Worm (Caenorhabditis elegans) whole organism, L4 larva: ENCODE data around the gene F14F7.4.

Experiments
- F10B5.3 ChIP-seq: sonication (generic microtip); optimal IDR thresholded peaks from 2 replicates; lab custom pipeline; 2016; ENCODE audit warnings: mild to moderate bottlenecking, missing genetic modification characterization, missing compliant biosample characterization
- T26A8.4 ChIP-seq: fragments of 200-800 bp; sonication (Bioruptor generic); IDR thresholded peaks from 2 replicates; pipeline ENCODE4 v1.3.6; 2022; ENCODE audit warnings: missing genetic modification characterization, missing compliant biosample characterization
- aha-1 ChIP-seq: fragments of 150-350 bp; peaks from one replicate; lab custom pipeline; 2014; ENCODE audit warnings: missing biosample characterization, missing genetic modification characterization
- ama-1 ChIP-seq: fragments of 150-350 bp; optimal IDR thresholded peaks from 2 replicates; lab custom pipeline; 2014; ENCODE audit warnings: inconsistent platforms, mixed read lengths
- arid-1 ChIP-seq: fragments of 200-800 bp; sonication (Bioruptor generic); conservative IDR thresholded peaks from 2 replicates; pipeline ENCODE4 v1.3.6; 2022; ENCODE audit warnings: missing genetic modification reagents, missing genetic modification characterization, missing compliant biosample characterization
- ceh-28 ChIP-seq: fragments of 150-350 bp; optimal IDR thresholded peaks from 2 replicates; lab custom pipeline; 2014; ENCODE audit warnings: missing biosample characterization, missing genetic modification reagents, missing genetic modification characterization
- ceh-44 ChIP-seq: fragments of 200-800 bp; sonication (Bioruptor generic); IDR thresholded peaks from 2 replicates; pipeline ENCODE4 v1.3.6; 2022; ENCODE audit warnings: missing genetic modification reagents, missing genetic modification characterization, missing compliant biosample characterization
- ctbp-1 ChIP-seq: fragments of 200-800 bp; sonication (Bioruptor generic); IDR thresholded peaks from 2 replicates; pipeline ENCODE4 v1.3.6; 2022; ENCODE audit warnings: missing genetic modification reagents, missing genetic modification characterization, missing compliant biosample characterization
- daf-12 ChIP-seq: fragments of 150-350 bp; optimal IDR thresholded peaks from 2 replicates; lab custom pipeline; 2014; ENCODE audit warnings: missing biosample characterization, missing genetic modification reagents, missing genetic modification characterization
- daf-16 ChIP-seq, 3 experiments: sonication (generic microtip); optimal IDR thresholded peaks; 2 replicates each; lab custom pipeline; 2016 to 2017; ENCODE audit warnings: missing genetic modification characterization in 3 of 3, missing genetic modification reagents in 3 of 3, mild to moderate bottlenecking in 2 of 3, missing compliant biosample characterization in 2 of 3, missing biosample characterization in 1 of 3, moderate library complexity in 1 of 3
- daf-19 ChIP-seq: fragments of 200-800 bp; sonication (Bioruptor generic); conservative IDR thresholded peaks from 2 replicates; pipeline ENCODE4 v1.3.6; 2022; ENCODE audit warnings: missing genetic modification characterization, missing compliant biosample characterization
- dmd-6 ChIP-seq: fragments of 200-800 bp; sonication (Bioruptor generic); IDR thresholded peaks from 2 replicates; pipeline ENCODE4 v1.3.6; 2022; ENCODE audit warnings: missing genetic modification reagents, missing genetic modification characterization, missing compliant biosample characterization
- dmd-8 ChIP-seq: fragments of 200-800 bp; sonication (Bioruptor generic); IDR thresholded peaks from 2 replicates; pipeline ENCODE4 v1.3.6; 2022; ENCODE audit warnings: missing genetic modification characterization, missing compliant biosample characterization
- dpl-1 ChIP-seq: fragments of 150-350 bp; optimal IDR thresholded peaks from 2 replicates; lab custom pipeline; 2014; ENCODE audit warnings: missing biosample characterization, missing genetic modification reagents, missing genetic modification characterization
- duxl-1 ChIP-seq: sonication (generic microtip); optimal IDR thresholded peaks from 2 replicates; lab custom pipeline; 2016; ENCODE audit warnings: mild to moderate bottlenecking, missing genetic modification characterization, moderate library complexity, missing compliant biosample characterization; ENCODE audit not compliant: poor library complexity
- dve-1 ChIP-seq: sonication (generic microtip); optimal IDR thresholded peaks from 2 replicates; lab custom pipeline; 2017; ENCODE audit warnings: antibody characterized with exemption, mild to moderate bottlenecking, missing genetic modification characterization, missing compliant biosample characterization; ENCODE audit not compliant: insufficient read depth
- fos-1 ChIP-seq: fragments of 150-350 bp; optimal IDR thresholded peaks from 2 replicates; lab custom pipeline; 2014; ENCODE audit warnings: missing biosample characterization, missing genetic modification characterization
- hlh-11 ChIP-seq: fragments of 200-800 bp; sonication (Bioruptor generic); optimal IDR thresholded peaks from 2 replicates; lab custom pipeline; 2018; ENCODE audit warnings: mild to moderate bottlenecking, missing genetic modification characterization, missing compliant biosample characterization
- hlh-30 ChIP-seq: sonication (generic microtip); optimal IDR thresholded peaks from 2 replicates; lab custom pipeline; 2017; ENCODE audit warnings: antibody characterized with exemption, mild to moderate bottlenecking, missing genetic modification characterization, missing compliant biosample characterization; ENCODE audit not compliant: insufficient read depth
- hmg-1.1 ChIP-seq: fragments of 200-800 bp; sonication (Bioruptor generic); IDR thresholded peaks from 2 replicates; pipeline ENCODE4 v1.3.6; 2022; ENCODE audit warnings: missing genetic modification reagents, missing genetic modification characterization, missing compliant biosample characterization
- jun-1 ChIP-seq: fragments of 150-350 bp; optimal IDR thresholded peaks from 2 replicates; lab custom pipeline; 2014; ENCODE audit warnings: missing biosample characterization, missing genetic modification reagents, missing genetic modification characterization
- lin-13 ChIP-seq: fragments of 150-350 bp; optimal IDR thresholded peaks from 2 replicates; lab custom pipeline; 2014; ENCODE audit warnings: missing biosample characterization, missing genetic modification reagents, missing genetic modification characterization
- lin-29 ChIP-seq: fragments of 200-800 bp; sonication (Bioruptor generic); IDR thresholded peaks from 2 replicates; pipeline ENCODE4 v1.3.6; 2022; ENCODE audit warnings: missing genetic modification reagents, missing genetic modification characterization, missing compliant biosample characterization
- madf-5 ChIP-seq, 2 experiments: fragments of 200-800 bp; sonication (Bioruptor generic); IDR thresholded peaks; 2 replicates each; pipeline ENCODE4 v1.3.6; 2022; ENCODE audit warnings: missing compliant biosample characterization in 2 of 2, missing genetic modification characterization in 2 of 2
- mdt-29 ChIP-seq: fragments of 200-800 bp; sonication (Bioruptor generic); IDR thresholded peaks from 2 replicates; pipeline ENCODE4 v1.3.6; 2022; ENCODE audit warnings: missing genetic modification reagents, missing genetic modification characterization, missing compliant biosample characterization
- mep-1 ChIP-seq: fragments of 150-350 bp; sonication (generic microtip); optimal IDR thresholded peaks from 3 replicates; lab custom pipeline; 2014; ENCODE audit warnings: missing biosample characterization, missing genetic modification characterization
- mes-2 ChIP-seq: sonication (generic microtip); optimal IDR thresholded peaks from 2 replicates; lab custom pipeline; 2016; ENCODE audit warnings: missing genotype, mild to moderate bottlenecking, missing genetic modification characterization, missing compliant biosample characterization; ENCODE audit not compliant: poor library complexity, severe bottlenecking
- mxl-2 ChIP-seq: fragments of 200-800 bp; sonication (Bioruptor generic); conservative IDR thresholded peaks from 2 replicates; pipeline ENCODE4 v1.3.6; 2022; ENCODE audit warnings: missing genetic modification reagents, missing genetic modification characterization, missing compliant biosample characterization
- mxl-3 ChIP-seq: fragments of 200-800 bp; sonication (Bioruptor generic); optimal IDR thresholded peaks from 2 replicates; lab custom pipeline; 2018; ENCODE audit warnings: mild to moderate bottlenecking, missing genetic modification characterization, missing compliant biosample characterization
- nhr-10 ChIP-seq: fragments of 150-350 bp; optimal IDR thresholded peaks from 2 replicates; lab custom pipeline; 2014; ENCODE audit warnings: missing biosample characterization, missing genetic modification characterization
- nhr-28 ChIP-seq: fragments of 150-350 bp; optimal IDR thresholded peaks from 2 replicates; lab custom pipeline; 2014; ENCODE audit warnings: missing biosample characterization, missing genetic modification characterization
- nhr-48 ChIP-seq: sonication (generic microtip); optimal IDR thresholded peaks from 2 replicates; lab custom pipeline; 2016; ENCODE audit warnings: mild to moderate bottlenecking, missing genetic modification characterization, missing compliant biosample characterization
- nhr-76 ChIP-seq: fragments of 150-350 bp; optimal IDR thresholded peaks from 2 replicates; lab custom pipeline; 2014; ENCODE audit warnings: missing biosample characterization, missing genetic modification characterization
- nhr-77 ChIP-seq: fragments of 150-350 bp; optimal IDR thresholded peaks from 2 replicates; lab custom pipeline; 2014; ENCODE audit warnings: missing biosample characterization, missing genetic modification characterization
- pha-4 ChIP-seq, 2 experiments: fragments of 150-350 bp in 1 of 2; fragments of 200-800 bp in 1 of 2; sonication (Bioruptor generic) in 1 of 2; IDR thresholded peaks in 1 of 2; optimal IDR thresholded peaks in 1 of 2; 2 replicates each; pipeline versions ENCODE4 v1.3.6 to Lab custom; 2014 to 2022; ENCODE audit warnings: missing genetic modification characterization in 2 of 2, missing genetic modification reagents in 2 of 2, missing biosample characterization in 1 of 2, missing compliant biosample characterization in 1 of 2
- skn-1 ChIP-seq: fragments of 150-350 bp; optimal IDR thresholded peaks from 2 replicates; lab custom pipeline; 2014; ENCODE audit warnings: missing biosample characterization, missing genetic modification characterization
- snpc-4 ChIP-seq: fragments of 150-350 bp; optimal IDR thresholded peaks from 2 replicates; lab custom pipeline; 2014; ENCODE audit warnings: missing biosample characterization, missing genetic modification characterization
- spr-1 ChIP-seq: sonication (generic microtip); optimal IDR thresholded peaks from 2 replicates; lab custom pipeline; 2016; ENCODE audit warnings: mild to moderate bottlenecking, missing genetic modification characterization, missing compliant biosample characterization
- spr-3 ChIP-seq: fragments of 200-800 bp; sonication (Bioruptor generic); optimal IDR thresholded peaks from 2 replicates; lab custom pipeline; 2018; ENCODE audit warnings: mild to moderate bottlenecking, missing genetic modification characterization, missing compliant biosample characterization
- tra-1 ChIP-seq: fragments of 200-800 bp; sonication (Bioruptor generic); IDR thresholded peaks from 2 replicates; pipeline ENCODE4 v1.3.6; 2022; ENCODE audit warnings: missing genetic modification reagents, missing genetic modification characterization, missing compliant biosample characterization
- unc-130 ChIP-seq: sonication (generic microtip); optimal IDR thresholded peaks from 2 replicates; lab custom pipeline; 2016; ENCODE audit warnings: missing genetic modification reagents, missing genetic modification characterization, missing compliant biosample characterization
- unc-39 ChIP-seq: sonication (generic microtip); optimal IDR thresholded peaks from 2 replicates; lab custom pipeline; 2017; ENCODE audit warnings: missing biosample characterization, missing genetic modification characterization
- zag-1 ChIP-seq: fragments of 150-350 bp; optimal IDR thresholded peaks from 2 replicates; lab custom pipeline; 2014; ENCODE audit warnings: missing biosample characterization, missing genetic modification characterization
- zfp-2 ChIP-seq: sonication (generic microtip); optimal IDR thresholded peaks from 2 replicates; lab custom pipeline; 2016; ENCODE audit warnings: mild to moderate bottlenecking, missing genetic modification characterization, missing compliant biosample characterization
- zfp-3 ChIP-seq: fragments of 200-800 bp; sonication (Bioruptor generic); conservative IDR thresholded peaks from 2 replicates; pipeline ENCODE4 v1.3.6; 2022; ENCODE audit warnings: missing genetic modification reagents, missing genetic modification characterization, missing compliant biosample characterization
- ztf-7 ChIP-seq: fragments of 150-350 bp; optimal IDR thresholded peaks from 2 replicates; lab custom pipeline; 2014; ENCODE audit warnings: missing biosample characterization, missing genetic modification characterization

Gene F14F7.4

ce11 chrIII:13067884-13068767 is 38.6 kb upstream of the F14F7.4 start (continued):
- TF ChIP-seq lin-29 (GFP tag; lab: Robert Waterston, UW) (no peak), zfp-3 (no peak), nhr-77 (tag; lab: Kevin White, UChicago) (peak; percentile 87), tra-1 (GFP tag; lab: Robert Waterston, UW) (peak; percentile 71), dmd-8 (GFP tag; lab: Robert Waterston, UW) (no peak), daf-12 (tag; lab: Kevin White, UChicago) (no peak), zfp-2 (no peak), fos-1 (no peak), madf-5 (GFP tag; IDR thresholded peaks at IDR 0.05; lab: Robert Waterston, UW) (no peak), ztf-7 (tag; lab: Kevin White, UChicago) (peak; percentile 10), hmg-1.1 (GFP tag; lab: Robert Waterston, UW) (peak; percentile 93), daf-19 (no peak), ceh-28 (tag; lab: Kevin White, UChicago) (peak; percentile 14), mxl-3 (peak; percentile 97), lin-13 (GFP tag; lab: Kevin White, UChicago) (peak; percentile 82), hlh-30 (tag; lab: Kevin White, UChicago) (peak; percentile 97), F10B5.3 (peak; percentile 38), mdt-29 (GFP tag; lab: Robert Waterston, UW) (peak; percentile 73), ama-1 (lab: Kevin White, UChicago) (peak; percentile 72), dpl-1 (GFP tag; lab: Kevin White, UChicago) (peak; percentile 35), ceh-44 (GFP tag; lab: Robert Waterston, UW) (no peak), nhr-76 (tag; lab: Kevin White, UChicago) (no peak), zag-1 (tag; lab: Kevin White, UChicago) (no peak), mxl-2 (GFP tag; lab: Robert Waterston, UW) (no peak), arid-1 (no peak), dmd-6 (GFP tag; lab: Robert Waterston, UW) (peak; percentile 86), mes-2 (tag; lab: Kevin White, UChicago) (peak; percentile 77), snpc-4 (tag; lab: Kevin White, UChicago) (no peak), nhr-10 (tag; lab: Kevin White, UChicago) (peak; percentile 72), jun-1 (tag; lab: Kevin White, UChicago) (peak; percentile 24), spr-1 (tag; lab: Kevin White, UChicago) (peak; percentile 71), skn-1 (tag; lab: Kevin White, UChicago) (no peak), nhr-28 (tag; lab: Kevin White, UChicago) (peak; percentile 86), duxl-1 (tag; lab: Kevin White, UChicago) (peak; percentile 28), ctbp-1 (GFP tag; lab: Robert Waterston, UW) (peak; percentile 75), spr-3 (GFP tag; lab: Kevin White, UChicago) (peak; percentile 34), hlh-11 (tag; lab: Kevin White, UChicago) (peak; percentile 94), dve-1 (peak; percentile 89), unc-130 (GFP tag; lab: Kevin White, UChicago) (no peak), unc-39 (tag; lab: Kevin White, UChicago) (peak; percentile 85)

ce11 chrIII:13066828-13067227 is 37.3 kb upstream of the F14F7.4 start:
- TF ChIP-seq snpc-4 (tag; lab: Kevin White, UChicago), result no peak
- TF ChIP-seq daf-16 (GFP tag; optimal IDR thresholded peaks at IDR 0.05; lab: Kevin White, UChicago), result no peak
- peak; percentile 6 for TF ChIP-seq daf-16 (tag; optimal IDR thresholded peaks at IDR 0.05; lab: Kevin White, UChicago)
- no peak for TF ChIP-seq lin-29 (GFP tag; lab: Robert Waterston, UW)
- TF ChIP-seq hlh-11 (tag; lab: Kevin White, UChicago), result peak; percentile 15
- peak; percentile 49 for TF ChIP-seq dve-1
- TF ChIP-seq T26A8.4 (GFP tag; lab: Robert Waterston, UW), result 0 out of 2 replicates have a peak, but pooled peaks have one; percentile 36
- TF ChIP-seq tra-1 (GFP tag; lab: Robert Waterston, UW), result peak; percentile 81; the same call in 1 of the 2 replicates
- no peak for TF ChIP-seq mep-1
- TF ChIP-seq dmd-6 (GFP tag; lab: Robert Waterston, UW), result peak; percentile 92
- 0 out of 2 replicates have a peak, but pooled peaks have one; percentile 16 for TF ChIP-seq zfp-3
- TF ChIP-seq aha-1, result peak; percentile 88
- no peak for TF ChIP-seq ceh-28 (tag; lab: Kevin White, UChicago)
- TF ChIP-seq pha-4 (GFP tag; IDR thresholded peaks at IDR 0.05; lab: Robert Waterston, UW), result 0 out of 2 replicates have a peak, but pooled peaks have one; percentile 7
- no peak for TF ChIP-seq pha-4 (tag; optimal IDR thresholded peaks at IDR 0.05; lab: Kevin White, UChicago)
- peak; percentile 72 for TF ChIP-seq nhr-48
